Fruit fly (Drosophila melanogaster): ENCODE data around the gene CG2310.

The CG2310 gene

DNA sequence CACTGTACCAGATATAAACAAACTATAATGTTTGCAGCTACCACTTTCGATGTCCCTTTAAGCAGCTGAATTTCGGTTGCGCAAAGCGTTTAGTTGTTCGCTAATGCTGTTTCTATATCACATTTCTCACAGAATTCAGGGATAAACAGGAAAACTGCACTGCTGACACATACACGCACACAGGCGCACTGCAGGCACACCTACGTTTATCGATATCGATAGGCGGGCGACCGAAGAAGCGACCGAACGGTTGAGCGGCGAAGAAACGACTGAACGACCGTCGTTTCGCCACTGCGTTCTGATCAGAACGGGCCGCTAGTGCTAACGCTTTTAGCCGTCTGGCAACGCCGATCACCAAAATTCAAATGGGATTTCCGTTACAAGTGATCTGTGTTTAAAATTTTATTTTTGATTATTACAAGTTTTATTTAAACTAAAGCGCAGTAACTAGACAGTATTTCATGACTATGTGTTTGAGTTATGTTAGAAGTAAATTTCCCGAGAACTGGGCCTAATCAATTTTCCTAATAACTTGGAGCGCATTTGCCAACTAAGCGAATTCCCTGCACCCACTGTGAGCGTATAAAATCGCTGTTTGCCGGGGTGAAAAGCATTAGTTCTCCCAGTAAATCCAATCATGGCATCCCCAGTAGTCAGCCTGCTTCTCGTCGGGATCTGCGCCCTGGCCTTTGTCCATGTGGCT lies at the start of gene CG2310, which contains the start of gene Diedel:
CG2310 (minus strand) TSS at position 277 of the 703 bp plus-strand sequence.
Diedel (plus strand) TSS at position 611 of the 703 bp plus-strand sequence.
- peak; percentile 49; the same call in 1 of the 2 replicates for TF ChIP-seq ara (GFP tag; IDR thresholded peaks at IDR 0.05)
- peak; percentile 6 for TF ChIP-seq CG3163 (GFP tag; optimal IDR thresholded peaks at IDR 0.05)
- peak; percentile 1 for TF ChIP-seq bcd (GFP tag; optimal IDR thresholded peaks at IDR 0.05)
- peak; percentile 18 for TF ChIP-seq Fer1 (GFP tag; optimal IDR thresholded peaks at IDR 0.05)
- peak; percentile 2 for TF ChIP-seq CG13775 (GFP tag; optimal IDR thresholded peaks at IDR 0.05)
- TF ChIP-seq abd-A (tag; optimal IDR thresholded peaks at IDR 0.05) = no peak
- TF ChIP-seq CG11696 (GFP tag; IDR thresholded peaks at IDR 0.05) = no peak
- TF ChIP-seq Dll (GFP tag; IDR thresholded peaks at IDR 0.05; ENCODE audit: partially characterized antibody) = peak; percentile 48; the same call in 3 of the 4 replicates
- peak; percentile 85 for TF ChIP-seq Deaf1 (tag; optimal IDR thresholded peaks at IDR 0.05)
- TF ChIP-seq Med (GFP tag) = peak; percentile 78
- peak; percentile 69; the same call in 2 of the 3 replicates for TF ChIP-seq CG6791 (GFP tag; IDR thresholded peaks at IDR 0.05; ENCODE audit: partially characterized antibody)
- peak; percentile 2 for TF ChIP-seq CG4617 (GFP tag; optimal IDR thresholded peaks at IDR 0.05; ENCODE audit: borderline replicate concordance)
- no peak for TF ChIP-seq tap (tag; optimal IDR thresholded peaks at IDR 0.05)
- TF ChIP-seq Xbp1 (GFP tag; optimal IDR thresholded peaks at IDR 0.05) = no peak
- TF ChIP-seq grn (GFP tag; optimal IDR thresholded peaks at IDR 0.05) = no peak
- TF ChIP-seq CG9797 (GFP tag; optimal IDR thresholded peaks at IDR 0.05) = peak; percentile 39
- TF ChIP-seq CG7745 (tag; optimal IDR thresholded peaks at IDR 0.05) = no peak
- TF ChIP-seq ewg (GFP tag; optimal IDR thresholded peaks at IDR 0.05) = no peak
- no peak for TF ChIP-seq gsb (GFP tag; IDR thresholded peaks at IDR 0.05)
- no peak for TF ChIP-seq Camta (GFP tag; optimal IDR thresholded peaks at IDR 0.05)
- TF ChIP-seq trem (tag; optimal IDR thresholded peaks at IDR 0.05) = peak; percentile 65
- TF ChIP-seq CG32772 (GFP tag; IDR thresholded peaks at IDR 0.05) = no peak
- TF ChIP-seq CG31441 (GFP tag; IDR thresholded peaks at IDR 0.05) = no peak
- peak; percentile 35 for TF ChIP-seq CG15696 (tag; optimal IDR thresholded peaks at IDR 0.05)
- peak; percentile 77 for TF ChIP-seq Opbp (GFP tag; IDR thresholded peaks at IDR 0.05; ENCODE audit: partially characterized antibody)
- TF ChIP-seq BEAF-32 (GFP tag; optimal IDR thresholded peaks at IDR 0.05) = peak; percentile 52
- TF ChIP-seq CG7928 (GFP tag; optimal IDR thresholded peaks at IDR 0.05) = peak; percentile 7
- TF ChIP-seq CG11085 (GFP tag; IDR thresholded peaks at IDR 0.05) = no peak
- no peak for TF ChIP-seq CG16863 (GFP tag; optimal IDR thresholded peaks at IDR 0.05)
- peak; percentile 65 for TF ChIP-seq CG1603 (tag; optimal IDR thresholded peaks at IDR 0.05)
- TF ChIP-seq chinmo (GFP tag; IDR thresholded peaks at IDR 0.05; ENCODE audit: partially characterized antibody) = peak; percentile 99
- no peak for TF ChIP-seq Doc3 (GFP tag; IDR thresholded peaks at IDR 0.05; ENCODE audit: partially characterized antibody)
- peak; percentile 73 for TF ChIP-seq kay (GFP tag; optimal IDR thresholded peaks at IDR 0.05)
- TF ChIP-seq D19A (tag; optimal IDR thresholded peaks at IDR 0.05) = no peak
- TF ChIP-seq amos (GFP tag; IDR thresholded peaks at IDR 0.05; ENCODE audit: partially characterized antibody) = peak; percentile 65
- TF ChIP-seq CG14014 (GFP tag; IDR thresholded peaks at IDR 0.05) = 0 out of 2 replicates have a peak, but pooled peaks have one; percentile 38
- TF ChIP-seq p53 (GFP tag; optimal IDR thresholded peaks at IDR 0.05) = peak; percentile 37
- TF ChIP-seq sisA (GFP tag; IDR thresholded peaks at IDR 0.05) = peak; percentile 29; the same call in 1 of the 2 replicates
- peak in 1 of 2 experiments; percentile 20 for TF ChIP-seq Pdp1 (GFP tag; optimal IDR thresholded peaks at IDR 0.05)
- 0 out of 2 replicates have a peak, but pooled peaks have one; percentile 34 for TF ChIP-seq wdn (GFP tag; IDR thresholded peaks at IDR 0.05)
- peak; percentile 73 for TF ChIP-seq Dref (GFP tag; IDR thresholded peaks at IDR 0.05)
- peak; percentile 53 for TF ChIP-seq Dp (GFP tag; optimal IDR thresholded peaks at IDR 0.05)
- TF ChIP-seq knrl (GFP tag; IDR thresholded peaks at IDR 0.05; ENCODE audit: partially characterized antibody) = peak; percentile 51; the same call in 2 of the 3 replicates
- TF ChIP-seq CG3065 (GFP tag; optimal IDR thresholded peaks at IDR 0.05) = peak; percentile 0
- 0 out of 3 replicates have a peak, but pooled peaks have one; percentile 6 for TF ChIP-seq ase (GFP tag; IDR thresholded peaks at IDR 0.05)
- TF ChIP-seq Bgb (GFP tag; IDR thresholded peaks at IDR 0.05; ENCODE audit: partially characterized antibody) = peak; percentile 54; the same call in 1 of the 2 replicates
- TF ChIP-seq CG13424 (tag; optimal IDR thresholded peaks at IDR 0.05) = peak; percentile 7
- no peak for TF ChIP-seq CG10565 (GFP tag; optimal IDR thresholded peaks at IDR 0.05)
